Fruit fly (Drosophila melanogaster) whole organism, prepupa: ENCODE data around the gene hid.

ENCODE experiments used
- CG10631 ChIP-seq: fragments of 200-800 bp; sonication (Bioruptor generic); optimal IDR thresholded peaks from 2 replicates; lab custom pipeline; 2016; ENCODE audit warnings: missing biosample characterization, missing genetic modification characterization
- CG10669 ChIP-seq: fragments of 200-800 bp; sonication (Bioruptor generic); optimal IDR thresholded peaks from 3 replicates; lab custom pipeline; 2018; ENCODE audit warnings: missing biosample characterization, mild to moderate bottlenecking, missing genetic modification characterization, moderate library complexity
- CG11902 ChIP-seq: fragments of 200-800 bp; sonication (Bioruptor generic); optimal IDR thresholded peaks from 3 replicates; lab custom pipeline; 2016; ENCODE audit warnings: missing biosample characterization, missing genetic modification characterization
- CG15336 ChIP-seq: fragments of 200-800 bp; sonication (Bioruptor generic); IDR thresholded peaks from 2 replicates; pipeline ENCODE4 v1.3.6; 2022; ENCODE audit warnings: missing biosample characterization, missing genetic modification characterization
- CG1621 ChIP-seq: fragments of 200-800 bp; sonication (Bioruptor generic); optimal IDR thresholded peaks from 3 replicates; lab custom pipeline; 2018; ENCODE audit warnings: missing biosample characterization, mild to moderate bottlenecking, missing genetic modification characterization
- CG16779 ChIP-seq: fragments of 200-800 bp; sonication (Bioruptor generic); optimal IDR thresholded peaks from 3 replicates; lab custom pipeline; 2017; ENCODE audit warnings: missing biosample characterization, mild to moderate bottlenecking, missing genetic modification characterization
- CG31627 ChIP-seq: fragments of 200-800 bp; sonication (Bioruptor generic); optimal IDR thresholded peaks from 3 replicates; lab custom pipeline; 2016; ENCODE audit warnings: missing biosample characterization, missing genetic modification characterization
- CG32006 ChIP-seq: fragments of 200-800 bp; sonication (Bioruptor generic); optimal IDR thresholded peaks from 3 replicates; lab custom pipeline; 2017; ENCODE audit warnings: missing biosample characterization, mild to moderate bottlenecking, missing genetic modification characterization
- CG34406 ChIP-seq: fragments of 200-800 bp; sonication (Bioruptor generic); optimal IDR thresholded peaks from 3 replicates; lab custom pipeline; 2016; ENCODE audit warnings: missing biosample characterization, missing genetic modification characterization
- CG3919 ChIP-seq: fragments of 200-800 bp; sonication (Bioruptor generic); optimal IDR thresholded peaks from 3 replicates; lab custom pipeline; 2016; ENCODE audit warnings: missing biosample characterization, missing genetic modification characterization
- CG4318 ChIP-seq: fragments of 200-800 bp; sonication (Bioruptor generic); optimal IDR thresholded peaks from 3 replicates; lab custom pipeline; 2017; ENCODE audit warnings: missing biosample characterization, mild to moderate bottlenecking, missing genetic modification characterization
- CG6163 ChIP-seq: fragments of 200-800 bp; sonication (Bioruptor generic); IDR thresholded peaks from 3 replicates; pipeline ENCODE4 v1.3.6; 2022; ENCODE audit warnings: missing biosample characterization, missing genetic modification characterization
- CG6276 ChIP-seq: fragments of 200-800 bp; sonication (Bioruptor generic); optimal IDR thresholded peaks from 2 replicates; lab custom pipeline; 2017; ENCODE audit warnings: missing biosample characterization, mild to moderate bottlenecking, missing genetic modification characterization
- CG6808 ChIP-seq: fragments of 200-800 bp; sonication (Bioruptor generic); optimal IDR thresholded peaks from 3 replicates; lab custom pipeline; 2017; ENCODE audit warnings: missing biosample characterization, missing genetic modification characterization, mild to moderate bottlenecking, moderate library complexity, missing genetic modification reagents
- CG6854 ChIP-seq: fragments of 200-800 bp; sonication (Bioruptor generic); optimal IDR thresholded peaks from 2 replicates; lab custom pipeline; 2017; ENCODE audit warnings: missing biosample characterization, mild to moderate bottlenecking, missing genetic modification characterization
- CG8119 ChIP-seq: fragments of 200-800 bp; sonication (Bioruptor generic); IDR thresholded peaks from 3 replicates; pipeline ENCODE4 v1.3.6; 2022; ENCODE audit warnings: missing biosample characterization, missing genetic modification characterization
- CG8319 ChIP-seq: fragments of 200-800 bp; sonication (Bioruptor generic); optimal IDR thresholded peaks from 3 replicates; lab custom pipeline; 2016; ENCODE audit warnings: missing biosample characterization, missing genetic modification characterization
- CG8632 ChIP-seq: fragments of 200-800 bp; sonication (Bioruptor generic); optimal IDR thresholded peaks from 3 replicates; lab custom pipeline; 2016; ENCODE audit warnings: missing biosample characterization, missing genetic modification characterization
- CG9139 ChIP-seq: fragments of 200-800 bp; sonication (Bioruptor generic); optimal IDR thresholded peaks from 3 replicates; lab custom pipeline; 2017; ENCODE audit warnings: missing biosample characterization, mild to moderate bottlenecking, missing genetic modification characterization
- Eip75B ChIP-seq: fragments of 200-800 bp; sonication (Bioruptor generic); optimal IDR thresholded peaks from 3 replicates; lab custom pipeline; 2016; ENCODE audit warnings: missing biosample characterization, missing genetic modification characterization
- Eip78C ChIP-seq: fragments of 200-800 bp; sonication (Bioruptor generic); peaks from one replicate; lab custom pipeline; 2016; ENCODE audit warnings: missing biosample characterization, missing genetic modification characterization
- Eip93F ChIP-seq: fragments of 200-800 bp; sonication (Bioruptor generic); optimal IDR thresholded peaks from 2 replicates; lab custom pipeline; 2016; ENCODE audit warnings: missing biosample characterization, mild to moderate bottlenecking, missing genetic modification characterization
- Ets21C ChIP-seq: fragments of 200-800 bp; sonication (Bioruptor generic); optimal IDR thresholded peaks from 3 replicates; lab custom pipeline; 2016; ENCODE audit warnings: missing biosample characterization, missing genetic modification characterization
- Ets96B ChIP-seq: fragments of 200-800 bp; optimal IDR thresholded peaks from 2 replicates; lab custom pipeline; 2019; ENCODE audit warnings: missing biosample characterization, mild to moderate bottlenecking, missing genetic modification characterization, moderate library complexity
- Gug ChIP-seq: fragments of 200-800 bp; sonication (Bioruptor generic); IDR thresholded peaks from 2 replicates; pipeline ENCODE4 v1.3.6; 2022; ENCODE audit warnings: missing biosample characterization, missing genetic modification characterization
- Hr38 ChIP-seq: sonication (Bioruptor generic); optimal IDR thresholded peaks from 2 replicates; lab custom pipeline; 2016; ENCODE audit warnings: missing biosample characterization, missing genetic modification characterization
- Hr4 ChIP-seq: fragments of 200-800 bp; sonication (Bioruptor generic); optimal IDR thresholded peaks from 3 replicates; lab custom pipeline; 2016; ENCODE audit warnings: missing biosample characterization, missing genetic modification characterization
- Lpt ChIP-seq: fragments of 200-800 bp; sonication (Bioruptor generic); optimal IDR thresholded peaks from 3 replicates; lab custom pipeline; 2016; ENCODE audit warnings: missing biosample characterization, missing genetic modification characterization
- OdsH ChIP-seq: fragments of 200-800 bp; sonication (Bioruptor generic); optimal IDR thresholded peaks from 3 replicates; lab custom pipeline; 2016; ENCODE audit warnings: missing biosample characterization, missing genetic modification characterization
- Smox ChIP-seq: fragments of 200-800 bp; sonication (Bioruptor generic); optimal IDR thresholded peaks from 3 replicates; lab custom pipeline; 2016; ENCODE audit warnings: missing biosample characterization, missing genetic modification characterization
- Sox14 ChIP-seq: fragments of 200-800 bp; sonication (Bioruptor generic); optimal IDR thresholded peaks from 3 replicates; lab custom pipeline; 2016; ENCODE audit warnings: missing biosample characterization, missing genetic modification characterization
- Sox15 ChIP-seq: fragments of 200-800 bp; sonication (Bioruptor generic); optimal IDR thresholded peaks from 3 replicates; lab custom pipeline; 2016; ENCODE audit warnings: missing biosample characterization, missing genetic modification characterization
- achi ChIP-seq: fragments of 200-800 bp; sonication (Bioruptor generic); optimal IDR thresholded peaks from 3 replicates; lab custom pipeline; 2016; ENCODE audit warnings: missing biosample characterization, missing genetic modification characterization
- acj6 ChIP-seq: fragments of 200-800 bp; sonication (Bioruptor generic); optimal IDR thresholded peaks from 3 replicates; lab custom pipeline; 2016; ENCODE audit warnings: missing biosample characterization, missing genetic modification characterization
- cyc ChIP-seq: fragments of 200-800 bp; sonication (Bioruptor generic); optimal IDR thresholded peaks from 3 replicates; lab custom pipeline; 2016; ENCODE audit warnings: missing biosample characterization, missing genetic modification characterization
- dac ChIP-seq: fragments of 200-800 bp; sonication (Bioruptor generic); optimal IDR thresholded peaks from 2 replicates; lab custom pipeline; 2017; ENCODE audit warnings: missing biosample characterization, mild to moderate bottlenecking, missing genetic modification characterization
- esn ChIP-seq: fragments of 200-800 bp; sonication (Bioruptor generic); optimal IDR thresholded peaks from 2 replicates; lab custom pipeline; 2016; ENCODE audit warnings: missing biosample characterization, mild to moderate bottlenecking, missing genetic modification characterization, moderate library complexity
- fd59A ChIP-seq: fragments of 200-800 bp; sonication (Bioruptor generic); optimal IDR thresholded peaks from 2 replicates; lab custom pipeline; 2017; ENCODE audit warnings: missing biosample characterization, mild to moderate bottlenecking, missing genetic modification characterization, missing genetic modification reagents
- fd85E ChIP-seq: fragments of 200-800 bp; sonication (Bioruptor generic); optimal IDR thresholded peaks from 3 replicates; lab custom pipeline; 2016; ENCODE audit warnings: missing biosample characterization, missing genetic modification characterization
- fkh ChIP-seq: fragments of 200-800 bp; sonication (Bioruptor generic); optimal IDR thresholded peaks from 3 replicates; lab custom pipeline; 2017; ENCODE audit warnings: missing biosample characterization, mild to moderate bottlenecking, missing genetic modification characterization, moderate library complexity
- lz ChIP-seq: fragments of 200-800 bp; sonication (Bioruptor generic); optimal IDR thresholded peaks from 3 replicates; lab custom pipeline; 2016; ENCODE audit warnings: missing biosample characterization, missing genetic modification characterization
- net ChIP-seq: fragments of 200-800 bp; sonication (Bioruptor generic); optimal IDR thresholded peaks from 3 replicates; lab custom pipeline; 2016; ENCODE audit warnings: missing biosample characterization, missing genetic modification characterization
- pdm3 ChIP-seq: fragments of 200-800 bp; sonication (Bioruptor generic); optimal IDR thresholded peaks from 3 replicates; lab custom pipeline; 2016; ENCODE audit warnings: missing biosample characterization, missing genetic modification characterization
- salr ChIP-seq, 2 experiments: fragments of 200-800 bp; sonication (Bioruptor generic); optimal IDR thresholded peaks; 3 replicates each; lab custom pipeline; 2016 to 2018; ENCODE audit warnings: missing biosample characterization in 2 of 2, missing genetic modification characterization in 2 of 2, mild to moderate bottlenecking in 1 of 2
- spab ChIP-seq: fragments of 200-800 bp; sonication (Bioruptor generic); optimal IDR thresholded peaks from 2 replicates; lab custom pipeline; 2017; ENCODE audit warnings: missing biosample characterization, mild to moderate bottlenecking, missing genetic modification characterization, missing genetic modification reagents
- ss ChIP-seq, 2 experiments: fragments of 200-800 bp; sonication (Bioruptor generic); optimal IDR thresholded peaks; 2 replicates in 1 of 2; 3 replicates in 1 of 2; lab custom pipeline; 2017 to 2018; ENCODE audit warnings: mild to moderate bottlenecking in 2 of 2, missing biosample characterization in 2 of 2, missing genetic modification characterization in 2 of 2, moderate library complexity in 1 of 2
- svp ChIP-seq: fragments of 200-800 bp; sonication (Bioruptor generic); peaks from one replicate; lab custom pipeline; 2016; ENCODE audit warnings: missing biosample characterization, missing genetic modification characterization
- topi ChIP-seq: fragments of 200-800 bp; sonication (Bioruptor generic); optimal IDR thresholded peaks from 3 replicates; lab custom pipeline; 2016; ENCODE audit warnings: missing biosample characterization, missing genetic modification characterization
- vri ChIP-seq: fragments of 200-800 bp; sonication (Bioruptor generic); optimal IDR thresholded peaks from 3 replicates; lab custom pipeline; 2016; ENCODE audit warnings: missing biosample characterization, mild to moderate bottlenecking, missing genetic modification characterization

The hid gene

dm6 chr3L:18193642-18194041, 8.2 kb upstream of the hid start (continued):
- TF ChIP-seq vri (GFP tag; lab: Kevin White, UChicago) = no peak
- peak; percentile 60 for TF ChIP-seq cyc (GFP tag; lab: Kevin White, UChicago)

- TF ChIP-seq CG10669 (GFP tag; lab: Kevin White, UChicago) (peak; percentile 88), Hr4 (GFP tag; lab: Kevin White, UChicago) (peak; percentile 19), fkh (peak; percentile 59), CG6854 (GFP tag; lab: Kevin White, UChicago) (peak; percentile 75), CG31627 (peak; percentile 79), Lpt (peak; percentile 64), Hr38 (GFP tag; lab: Kevin White, UChicago) (no peak), net (peak; percentile 73), topi (peak; percentile 84), CG9139 (GFP tag; lab: Kevin White, UChicago) (peak; percentile 90), Ets96B (tag; lab: Kevin White, UChicago) (peak; percentile 94), achi (GFP tag; lab: Kevin White, UChicago) (peak; percentile 90), CG11902 (GFP tag; lab: Kevin White, UChicago) (peak; percentile 86), CG34406 (GFP tag; lab: Kevin White, UChicago) (peak; percentile 95), CG15336 (peak; percentile 49), CG32006 (GFP tag; lab: Kevin White, UChicago) (peak; percentile 57), lz (GFP tag; lab: Kevin White, UChicago) (peak; percentile 73), acj6 (peak; percentile 91), CG6276 (GFP tag; lab: Kevin White, UChicago) (no peak), OdsH (GFP tag; lab: Kevin White, UChicago) (peak; percentile 88), CG1621 (peak; percentile 65), CG16779 (tag; lab: Kevin White, UChicago) (peak; percentile 66), Sox15 (GFP tag; lab: Kevin White, UChicago) (peak; percentile 84), Eip93F (peak; percentile 59), vri (GFP tag; lab: Kevin White, UChicago) (peak; percentile 73), Gug (GFP tag; lab: Robert Waterston, UW) (peak; percentile 34; the same call in 1 of the 2 replicates), cyc (GFP tag; lab: Kevin White, UChicago) (peak; percentile 83), pdm3 (GFP tag; lab: Kevin White, UChicago) (peak; percentile 72), salr (GFP tag; optimal IDR thresholded peaks at IDR 0.05; lab: Kevin White, UChicago) (peak; percentile 44 to 73), svp (GFP tag; lab: Kevin White, UChicago) (peak; percentile 95), CG10631 (GFP tag; lab: Kevin White, UChicago) (peak; percentile 92), CG8319 (GFP tag; lab: Kevin White, UChicago) (peak; percentile 78), CG4318 (GFP tag; lab: Kevin White, UChicago) (no peak), CG6808 (GFP tag; lab: Kevin White, UChicago) (peak; percentile 92), Smox (GFP tag; lab: Kevin White, UChicago) (peak; percentile 84), Sox14 (GFP tag; lab: Kevin White, UChicago) (peak; percentile 66), fd85E (peak; percentile 48), spab (peak; percentile 91), CG8119 (GFP tag; lab: Robert Waterston, UW) (peak; percentile 69), CG6163 (GFP tag; lab: Robert Waterston, UW) (peak; percentile 74), CG3919 (GFP tag; lab: Kevin White, UChicago) (peak; percentile 89), fd59A (GFP tag; lab: Kevin White, UChicago) (peak; percentile 75), Eip78C (peak; percentile 95), dac (no peak), esn (GFP tag; lab: Kevin White, UChicago) (peak; percentile 92), Ets21C (GFP tag; lab: Kevin White, UChicago) (peak; percentile 50), ss (GFP tag; optimal IDR thresholded peaks at IDR 0.05; lab: Kevin White, UChicago) (peak; percentile 91 to 92), CG8632 (GFP tag; lab: Kevin White, UChicago) (peak; percentile 95), Eip75B (GFP tag; lab: Kevin White, UChicago) (peak; percentile 71)
Observed at dm6 chr3L:18192858-18193478, 7.5 kb upstream of the hid start.
